Fruit fly (Drosophila melanogaster): Measurements from ENCODE around the gene dsd.

- TF ChIP-seq Sin3A (optimal IDR thresholded peaks at IDR 0.05) = no peak
- no peak for TF ChIP-seq ttk (optimal IDR thresholded peaks at IDR 0.05)
Observed at dm6 chr3R:27647817-27648216, 40.6 kb upstream of the dsd start.

Data from Kc167 (cell line).